Worm (Caenorhabditis elegans): ENCODE results near the gene tag-151.

ce11 chrII:4736585-4736984, 26.5 kb downstream of the tag-151 start:
- no peak for TF ChIP-seq ztf-29 (GFP tag; IDR thresholded peaks at IDR 0.05)
- TF ChIP-seq ztf-23 (GFP tag; IDR thresholded peaks at IDR 0.05), result no peak
- no peak for TF ChIP-seq flt-1 (GFP tag; IDR thresholded peaks at IDR 0.05)
- TF ChIP-seq med-1 (GFP tag; optimal IDR thresholded peaks at IDR 0.05; ENCODE audit: insufficient read depth), result no peak
- no peak for TF ChIP-seq cog-1 (tag; optimal IDR thresholded peaks at IDR 0.05)
- no peak for TF ChIP-seq ref-1 (GFP tag; conservative IDR thresholded peaks at IDR 0.05)
- TF ChIP-seq klf-2 (GFP tag; conservative IDR thresholded peaks at IDR 0.05), result no peak
- no peak for TF ChIP-seq tab-1 (GFP tag; IDR thresholded peaks at IDR 0.05)
